Fruit fly (Drosophila melanogaster) whole organism, embryonic: ENCODE measurements around the gene CG13038.

ENCODE experiments used
- Abd-B ChIP-seq: fragments of 200-800 bp; sonication (Bioruptor generic); optimal IDR thresholded peaks from 2 replicates; lab custom pipeline; 2018; ENCODE audit warnings: missing biosample characterization, mild to moderate bottlenecking, missing genetic modification characterization, moderate library complexity
- Awh ChIP-seq: fragments of 200-800 bp; sonication (Bioruptor generic); IDR thresholded peaks from 2 replicates; pipeline ENCODE4, ENCODE4 v1.3.6; 2022; ENCODE audit warnings: missing biosample characterization, missing genetic modification characterization
- Blimp-1 ChIP-seq: fragments of 200-800 bp; sonication (Bioruptor generic); optimal IDR thresholded peaks from 3 replicates; lab custom pipeline; 2018; ENCODE audit warnings: missing biosample characterization, missing genetic modification characterization, mild to moderate bottlenecking, moderate library complexity, missing genetic modification reagents
- CG10462 ChIP-seq: fragments of 200-800 bp; sonication (Bioruptor generic); optimal IDR thresholded peaks from 2 replicates; lab custom pipeline; 2016; ENCODE audit warnings: missing biosample characterization, missing genetic modification characterization
- CG10959 ChIP-seq: fragments of 200-800 bp; sonication (Bioruptor generic); IDR thresholded peaks from 2 replicates; pipeline ENCODE4 v1.3.6; 2022; ENCODE audit warnings: missing biosample characterization, missing genetic modification characterization
- CG11398 ChIP-seq: fragments of 200-800 bp; sonication (Bioruptor generic); optimal IDR thresholded peaks from 2 replicates; lab custom pipeline; 2016; ENCODE audit warnings: missing biosample characterization, missing genetic modification characterization
- CG12769 ChIP-seq: fragments of 200-800 bp; sonication (Bioruptor generic); optimal IDR thresholded peaks from 2 replicates; lab custom pipeline; 2019; ENCODE audit warnings: missing biosample characterization, mild to moderate bottlenecking, missing genetic modification characterization, moderate library complexity
- CG13775 ChIP-seq: fragments of 200-800 bp; sonication (Bioruptor generic); optimal IDR thresholded peaks from 3 replicates; lab custom pipeline; 2017; ENCODE audit warnings: missing biosample characterization, mild to moderate bottlenecking, missing genetic modification characterization
- CG14014 ChIP-seq: fragments of 200-800 bp; sonication (Bioruptor generic); IDR thresholded peaks from 2 replicates; pipeline ENCODE4 v1.3.6; 2022; ENCODE audit warnings: missing biosample characterization, missing genetic modification characterization
- CG14050 ChIP-seq: fragments of 200-800 bp; sonication (Bioruptor generic); IDR thresholded peaks from 3 replicates; pipeline ENCODE4 v1.3.6; 2022; ENCODE audit warnings: missing biosample characterization, missing genetic modification characterization
- CG15601 ChIP-seq: fragments of 200-800 bp; sonication (Bioruptor generic); optimal IDR thresholded peaks from 3 replicates; lab custom pipeline; 2019; ENCODE audit warnings: missing biosample characterization, mild to moderate bottlenecking, missing genetic modification characterization, moderate library complexity
- CG2712 ChIP-seq: fragments of 200-800 bp; optimal IDR thresholded peaks from 3 replicates; lab custom pipeline; 2019; ENCODE audit warnings: missing biosample characterization, mild to moderate bottlenecking, missing genetic modification characterization, moderate library complexity
- CG32772 ChIP-seq: fragments of 200-800 bp; sonication (Bioruptor generic); IDR thresholded peaks from 2 replicates; pipeline ENCODE4 v1.3.6; 2022; ENCODE audit warnings: missing biosample characterization, missing genetic modification characterization
- CG3995 ChIP-seq: fragments of 200-800 bp; sonication (Bioruptor generic); optimal IDR thresholded peaks from 3 replicates; lab custom pipeline; 2016; ENCODE audit warnings: missing biosample characterization, missing genetic modification characterization
- CG4707 ChIP-seq: fragments of 200-800 bp; sonication (Bioruptor generic); optimal IDR thresholded peaks from 2 replicates; lab custom pipeline; 2018; ENCODE audit warnings: missing biosample characterization, mild to moderate bottlenecking, missing genetic modification characterization, moderate library complexity
- CG4854 ChIP-seq: fragments of 200-800 bp; sonication (Bioruptor generic); optimal IDR thresholded peaks from 2 replicates; lab custom pipeline; 2016; ENCODE audit warnings: missing biosample characterization, missing genetic modification characterization, inconsistent platforms
- CG6765 ChIP-seq: fragments of 200-800 bp; sonication (Bioruptor generic); optimal IDR thresholded peaks from 3 replicates; lab custom pipeline; 2017; ENCODE audit warnings: missing biosample characterization, mild to moderate bottlenecking, missing genetic modification characterization
- CG6854 ChIP-seq: fragments of 200-800 bp; sonication (Bioruptor generic); optimal IDR thresholded peaks from 3 replicates; lab custom pipeline; 2017; ENCODE audit warnings: missing biosample characterization, mild to moderate bottlenecking, missing genetic modification characterization
- CG7928 ChIP-seq: fragments of 200-800 bp; sonication (Bioruptor generic); optimal IDR thresholded peaks from 2 replicates; lab custom pipeline; 2017; ENCODE audit warnings: missing biosample characterization, mild to moderate bottlenecking, missing genetic modification characterization
- CG7987 ChIP-seq: fragments of 200-800 bp; sonication (Bioruptor generic); optimal IDR thresholded peaks from 2 replicates; lab custom pipeline; 2018; ENCODE audit warnings: missing biosample characterization, mild to moderate bottlenecking, missing genetic modification characterization, moderate library complexity
- CG8359 ChIP-seq: fragments of 200-800 bp; sonication (Bioruptor generic); optimal IDR thresholded peaks from 2 replicates; lab custom pipeline; 2017; ENCODE audit warnings: missing biosample characterization, mild to moderate bottlenecking, missing genetic modification characterization, borderline replicate concordance
- CG8388 ChIP-seq: fragments of 200-800 bp; sonication (Bioruptor generic); optimal IDR thresholded peaks from 2 replicates; lab custom pipeline; 2019; ENCODE audit warnings: missing biosample characterization, mild to moderate bottlenecking, missing genetic modification characterization, moderate library complexity
- CG9932 ChIP-seq: fragments of 200-800 bp; sonication (Bioruptor generic); IDR thresholded peaks from 2 replicates; pipeline ENCODE4 v1.3.6; 2022; ENCODE audit warnings: missing biosample characterization, missing genetic modification characterization
- Dek ChIP-seq: fragments of 200-800 bp; sonication (Bioruptor generic); optimal IDR thresholded peaks from 3 replicates; lab custom pipeline; 2019; ENCODE audit warnings: missing biosample characterization, mild to moderate bottlenecking, missing genetic modification characterization, moderate library complexity
- Dfd ChIP-seq, 2 experiments: fragments of >200 bp; optimal IDR thresholded peaks; 2 replicates each; lab custom pipeline; 2017; ENCODE audit warnings: missing biosample characterization in 2 of 2, missing genetic modification characterization in 2 of 2
- Dip3 ChIP-seq: fragments of 200-800 bp; sonication (Bioruptor generic); optimal IDR thresholded peaks from 3 replicates; lab custom pipeline; 2016; ENCODE audit warnings: missing biosample characterization, missing genetic modification characterization
- Elba2 ChIP-seq: fragments of 200-800 bp; sonication (Bioruptor generic); optimal IDR thresholded peaks from 3 replicates; lab custom pipeline; 2016; ENCODE audit warnings: missing biosample characterization, missing genetic modification characterization
- Mrtf ChIP-seq: fragments of 200-800 bp; sonication (Bioruptor generic); IDR thresholded peaks from 3 replicates; pipeline ENCODE4 v1.3.6; 2022; ENCODE audit warnings: missing biosample characterization, missing genetic modification characterization
- Oaz ChIP-seq: fragments of 200-800 bp; sonication (Bioruptor generic); IDR thresholded peaks from 2 replicates; pipeline ENCODE4 v1.3.6; 2022; ENCODE audit warnings: missing biosample characterization, missing genetic modification characterization
- Poxn ChIP-seq: fragments of 200-800 bp; sonication (Bioruptor generic); IDR thresholded peaks from 2 replicates; pipeline ENCODE4 v1.3.6; 2022; ENCODE audit warnings: missing biosample characterization, missing genetic modification characterization
- Sox100B ChIP-seq: fragments of 200-800 bp; sonication (Bioruptor generic); optimal IDR thresholded peaks from 3 replicates; lab custom pipeline; 2018; ENCODE audit warnings: missing biosample characterization, mild to moderate bottlenecking, missing genetic modification characterization
- ap ChIP-seq: fragments of 200-800 bp; sonication (Bioruptor generic); IDR thresholded peaks from 2 replicates; pipeline ENCODE4 v1.3.6; 2022; ENCODE audit warnings: missing biosample characterization, missing genetic modification characterization
- chif ChIP-seq, 2 experiments: fragments of 200-800 bp; sonication (Bioruptor generic); optimal IDR thresholded peaks; 3 replicates each; lab custom pipeline; 2016; ENCODE audit warnings: missing biosample characterization in 2 of 2, missing genetic modification characterization in 2 of 2
- disco-r ChIP-seq: fragments of 200-800 bp; sonication (Bioruptor generic); optimal IDR thresholded peaks from 2 replicates; lab custom pipeline; 2016; ENCODE audit warnings: missing biosample characterization, missing genetic modification characterization
- fru ChIP-seq: fragments of >200 bp; optimal IDR thresholded peaks from 2 replicates; lab custom pipeline; 2017
- grau ChIP-seq: fragments of 200-800 bp; optimal IDR thresholded peaks from 3 replicates; lab custom pipeline; 2019; ENCODE audit warnings: missing biosample characterization, mild to moderate bottlenecking, missing genetic modification characterization, moderate library complexity
- gt ChIP-seq: fragments of 200-800 bp; sonication (Bioruptor generic); IDR thresholded peaks from 2 replicates; pipeline ENCODE4 v1.3.6; 2022; ENCODE audit warnings: missing biosample characterization, missing genetic modification characterization
- lbe ChIP-seq: fragments of 200-800 bp; sonication (Bioruptor generic); optimal IDR thresholded peaks from 2 replicates; lab custom pipeline; 2016; ENCODE audit warnings: missing biosample characterization, mild to moderate bottlenecking, missing genetic modification characterization
- nom ChIP-seq: fragments of 200-800 bp; sonication (Bioruptor generic); optimal IDR thresholded peaks from 2 replicates; lab custom pipeline; 2017; ENCODE audit warnings: missing biosample characterization, missing genetic modification characterization, mild to moderate bottlenecking, moderate library complexity, missing genetic modification reagents
- onecut ChIP-seq: fragments of 200-800 bp; sonication (Bioruptor generic); IDR thresholded peaks from 2 replicates; pipeline ENCODE4 v1.3.6; 2022; ENCODE audit warnings: missing biosample characterization, missing genetic modification characterization
- org-1 ChIP-seq: fragments of 200-800 bp; sonication (Bioruptor generic); optimal IDR thresholded peaks from 2 replicates; lab custom pipeline; 2017; ENCODE audit warnings: missing biosample characterization, missing genetic modification characterization
- pho ChIP-seq: fragments of 200-800 bp; sonication (Bioruptor generic); optimal IDR thresholded peaks from 2 replicates; lab custom pipeline; 2016; ENCODE audit warnings: missing biosample characterization, missing genetic modification characterization
- ro ChIP-seq: fragments of 200-800 bp; sonication (Bioruptor generic); IDR thresholded peaks from 2 replicates; pipeline ENCODE4 v1.3.6; 2022; ENCODE audit warnings: missing biosample characterization, missing genetic modification characterization
- scrt ChIP-seq: fragments of 200-800 bp; sonication (Bioruptor generic); optimal IDR thresholded peaks from 2 replicates; lab custom pipeline; 2018; ENCODE audit warnings: missing biosample characterization, mild to moderate bottlenecking, missing genetic modification characterization, moderate library complexity
- sisA ChIP-seq: fragments of 200-800 bp; sonication (Bioruptor generic); IDR thresholded peaks from 2 replicates; pipeline ENCODE4 v1.3.6; 2022; ENCODE audit warnings: missing biosample characterization, missing genetic modification characterization
- sr ChIP-seq: fragments of 200-800 bp; sonication (Bioruptor generic); IDR thresholded peaks from 3 replicates; pipeline ENCODE4 v1.3.6; 2022; ENCODE audit warnings: missing biosample characterization, missing genetic modification characterization
- trem ChIP-seq: fragments of 200-800 bp; optimal IDR thresholded peaks from 3 replicates; lab custom pipeline; 2019; ENCODE audit warnings: missing biosample characterization, mild to moderate bottlenecking, missing genetic modification characterization, moderate library complexity
- trh ChIP-seq: fragments of 200-800 bp; sonication (Bioruptor generic); optimal IDR thresholded peaks from 2 replicates; lab custom pipeline; 2016; ENCODE audit warnings: missing biosample characterization, missing genetic modification characterization
- ttk ChIP-seq: fragments of 200-800 bp; sonication (Bioruptor generic); IDR thresholded peaks from 2 replicates; pipeline ENCODE4 v2.1.2; 2022; ENCODE audit warnings: missing biosample characterization, missing genetic modification characterization
- twi ChIP-seq: fragments of 200-800 bp; optimal IDR thresholded peaks from 2 replicates; lab custom pipeline; 2019; ENCODE audit warnings: missing biosample characterization, mild to moderate bottlenecking, missing genetic modification characterization, moderate library complexity
- usp ChIP-seq: fragments of >200 bp; optimal IDR thresholded peaks from 2 replicates; lab custom pipeline; 2017; ENCODE audit warnings: missing biosample characterization, missing genetic modification characterization

The CG13038 gene

DNA sequence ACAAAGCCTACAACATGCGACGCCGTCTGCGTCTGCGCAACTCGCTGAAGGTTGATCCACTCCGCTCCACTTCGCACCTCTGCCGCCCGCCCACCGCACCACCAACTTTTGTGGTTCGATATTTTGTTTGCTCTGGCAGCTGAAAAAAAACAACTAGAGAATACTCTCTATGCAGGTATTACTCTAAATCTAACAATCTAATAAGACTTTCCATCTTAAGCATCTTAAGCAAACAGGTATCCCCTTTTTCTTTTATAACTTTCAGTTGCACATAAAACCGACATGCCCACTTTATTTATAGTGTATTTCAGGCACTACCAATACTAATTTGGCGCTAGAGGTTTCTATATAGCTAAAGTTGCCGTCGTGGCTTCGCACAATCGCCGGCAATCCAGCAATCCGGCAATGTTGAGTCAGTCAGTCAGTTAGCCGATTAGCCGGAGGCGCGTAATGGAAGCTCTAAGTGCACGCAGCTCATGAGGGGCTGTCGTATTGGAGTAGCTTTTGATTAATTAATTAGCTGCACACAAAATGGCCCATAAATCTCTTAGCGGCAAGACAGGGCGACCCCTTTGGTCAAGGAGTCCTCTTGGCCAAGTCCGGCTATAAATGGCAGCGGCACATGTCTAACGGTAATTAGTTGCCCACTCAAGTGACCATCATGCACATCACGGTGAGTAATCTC, 656 bp upstream of the CG13038 start, which contains the start of gene CG13058 (continued):
- TF ChIP-seq CG11398 (GFP tag; lab: Kevin White, UChicago) = peak; percentile 30
- TF ChIP-seq ro (GFP tag; lab: Robert Waterston, UW) = no peak
- no peak for TF ChIP-seq CG6765
- no peak for TF ChIP-seq usp (GFP tag; lab: Kevin White, UChicago)
- TF ChIP-seq CG6854 (GFP tag; lab: Kevin White, UChicago) = peak; percentile 39
- TF ChIP-seq CG15601 (tag; lab: Kevin White, UChicago) = no peak
- TF ChIP-seq Poxn (GFP tag; lab: Robert Waterston, UW) = no peak
- peak; percentile 30; the same call in 1 of the 2 replicates for TF ChIP-seq onecut
- TF ChIP-seq CG32772 (GFP tag; lab: Robert Waterston, UW) = no peak
- peak; percentile 25 for TF ChIP-seq CG7928 (GFP tag; lab: Kevin White, UChicago)
- TF ChIP-seq Dfd (GFP tag; optimal IDR thresholded peaks at IDR 0.05; lab: Kevin White, UChicago) = no peak
- peak; percentile 59 for TF ChIP-seq ap (GFP tag; lab: Robert Waterston, UW)
- TF ChIP-seq Dek (tag; lab: Kevin White, UChicago) = peak; percentile 60
- no peak for TF ChIP-seq trem (tag; lab: Kevin White, UChicago)
- TF ChIP-seq Dip3 = peak; percentile 65
- TF ChIP-seq Awh (GFP tag; lab: Robert Waterston, UW) = no peak
- no peak for TF ChIP-seq Blimp-1 (GFP tag; lab: Kevin White, UChicago)
- TF ChIP-seq Sox100B (GFP tag; lab: Kevin White, UChicago) = peak; percentile 53
- TF ChIP-seq disco-r = peak; percentile 13
- TF ChIP-seq CG4707 (GFP tag; lab: Kevin White, UChicago) = no peak
- peak; percentile 37 for TF ChIP-seq scrt (GFP tag; lab: Kevin White, UChicago)
- TF ChIP-seq ttk (GFP tag; lab: Robert Waterston, UW) = peak; percentile 44
- no peak for TF ChIP-seq trh (GFP tag; lab: Kevin White, UChicago)
- TF ChIP-seq fru (lab: Kevin White, UChicago) = no peak
- peak; percentile 9 for TF ChIP-seq CG7987
- TF ChIP-seq CG14014 = peak; percentile 82
- TF ChIP-seq Abd-B = peak; percentile 18
- TF ChIP-seq CG3995 (GFP tag; lab: Kevin White, UChicago) = no peak
- peak; percentile 84 for TF ChIP-seq CG12769 (tag; lab: Kevin White, UChicago)
- TF ChIP-seq pho (GFP tag; lab: Kevin White, UChicago) = peak; percentile 53
- peak; percentile 36 for TF ChIP-seq CG13775 (GFP tag; lab: Kevin White, UChicago)
- no peak for TF ChIP-seq CG8359 (GFP tag; lab: Kevin White, UChicago)
- TF ChIP-seq sisA = peak; percentile 67
- no peak for TF ChIP-seq CG8388 (GFP tag; lab: Kevin White, UChicago)
- no peak for TF ChIP-seq CG10959 (GFP tag; lab: Robert Waterston, UW)
- TF ChIP-seq CG4854 (GFP tag; lab: Kevin White, UChicago) = no peak
- no peak for TF ChIP-seq Mrtf (GFP tag; lab: Robert Waterston, UW)
- no peak for TF ChIP-seq sr (GFP tag; lab: Robert Waterston, UW)
- TF ChIP-seq CG9932 (GFP tag; lab: Robert Waterston, UW) = peak; percentile 77
- TF ChIP-seq chif (GFP tag; optimal IDR thresholded peaks at IDR 0.05; lab: Kevin White, UChicago) = peak; percentile 36 to 44
- no peak for TF ChIP-seq twi (tag; lab: Kevin White, UChicago)
- no peak for TF ChIP-seq CG10462 (GFP tag; lab: Kevin White, UChicago)
- peak; percentile 76 for TF ChIP-seq CG14050 (GFP tag; lab: Robert Waterston, UW)
- TF ChIP-seq lbe (GFP tag; lab: Kevin White, UChicago) = no peak
- TF ChIP-seq Oaz (GFP tag; lab: Robert Waterston, UW) = peak; percentile 66
- peak; percentile 50 for TF ChIP-seq org-1 (GFP tag; lab: Kevin White, UChicago)
- no peak for TF ChIP-seq gt
- TF ChIP-seq CG2712 (tag; lab: Kevin White, UChicago) = no peak
- TF ChIP-seq grau (tag; lab: Kevin White, UChicago) = peak; percentile 79
- no peak for TF ChIP-seq nom
- TF ChIP-seq Elba2 (GFP tag; lab: Kevin White, UChicago) = no peak
